Fruit fly (Drosophila melanogaster): ENCODE measurements around the gene brm.
A peak's percentile ranks its signal among the peaks of the same experiment; 100 is the strongest.

brm gene

dm6 chr3L:15924811-15925437 is 57.7 kb downstream of the brm start, which contains the start of gene sff:
sff (minus strand) TSS chr3L:15924861.
- TF ChIP-seq GATAd (GFP tag; optimal IDR thresholded peaks at IDR 0.05) = no peak
- peak; percentile 39 for TF ChIP-seq HLH106 (tag; optimal IDR thresholded peaks at IDR 0.05)
- TF ChIP-seq fru (GFP tag; optimal IDR thresholded peaks at IDR 0.05) = peak; percentile 11
- no peak for TF ChIP-seq br (GFP tag; optimal IDR thresholded peaks at IDR 0.05)
- TF ChIP-seq foxo (GFP tag; optimal IDR thresholded peaks at IDR 0.05) = peak in 1 of 2 experiments; percentile 24
- peak; percentile 37 for TF ChIP-seq Dif (GFP tag; optimal IDR thresholded peaks at IDR 0.05; ENCODE audit: partially characterized antibody)
- TF ChIP-seq sv (GFP tag; optimal IDR thresholded peaks at IDR 0.05) = peak; percentile 76

- TF ChIP-seq Vsx2 (GFP tag; optimal IDR thresholded peaks at IDR 0.05; ENCODE audit: partially characterized antibody) (no peak), Dfd (GFP tag; optimal IDR thresholded peaks at IDR 0.05) (peak; percentile 57)
Observed at dm6 chr3L:15924319-15924718, 58.4 kb downstream of the brm start.

dm6 chr3L:15923352-15923751 is 59.3 kb downstream of the brm start:
- TF ChIP-seq Myc (optimal IDR thresholded peaks at IDR 0.05) (no peak), h (GFP tag; optimal IDR thresholded peaks at IDR 0.05) (peak; percentile 27), HLH106 (tag; optimal IDR thresholded peaks at IDR 0.05) (peak; percentile 12), fru (GFP tag; optimal IDR thresholded peaks at IDR 0.05) (peak; percentile 14), dmrt93B (GFP tag; optimal IDR thresholded peaks at IDR 0.05) (no peak), Sp1 (GFP tag; optimal IDR thresholded peaks at IDR 0.05) (peak; percentile 13), rgr (GFP tag; optimal IDR thresholded peaks at IDR 0.05) (peak; percentile 10)

- TF ChIP-seq psq (GFP tag; optimal IDR thresholded peaks at IDR 0.05) (no peak), foxo (GFP tag; optimal IDR thresholded peaks at IDR 0.05) (peak in 1 of 2 experiments; percentile 32), fru (GFP tag; optimal IDR thresholded peaks at IDR 0.05) (peak; percentile 20), Sp1 (GFP tag; optimal IDR thresholded peaks at IDR 0.05) (peak; percentile 26), N (GFP tag; optimal IDR thresholded peaks at IDR 0.05) (no peak), OdsH (GFP tag; optimal IDR thresholded peaks at IDR 0.05) (no peak)
Observed at dm6 chr3L:15921043-15921621, 61.5 kb downstream of the brm start.
